Worm (Caenorhabditis elegans) whole organism, dauer: ENCODE results near the gene Y59H11AM.4.

ENCODE experiments used
- unc-62 ChIP-seq: sonication (generic microtip); optimal IDR thresholded peaks from 2 replicates; lab custom pipeline; 2017; ENCODE audit warnings: missing biosample characterization, missing genetic modification reagents, missing genetic modification characterization

Y59H11AM.4 gene

DNA sequence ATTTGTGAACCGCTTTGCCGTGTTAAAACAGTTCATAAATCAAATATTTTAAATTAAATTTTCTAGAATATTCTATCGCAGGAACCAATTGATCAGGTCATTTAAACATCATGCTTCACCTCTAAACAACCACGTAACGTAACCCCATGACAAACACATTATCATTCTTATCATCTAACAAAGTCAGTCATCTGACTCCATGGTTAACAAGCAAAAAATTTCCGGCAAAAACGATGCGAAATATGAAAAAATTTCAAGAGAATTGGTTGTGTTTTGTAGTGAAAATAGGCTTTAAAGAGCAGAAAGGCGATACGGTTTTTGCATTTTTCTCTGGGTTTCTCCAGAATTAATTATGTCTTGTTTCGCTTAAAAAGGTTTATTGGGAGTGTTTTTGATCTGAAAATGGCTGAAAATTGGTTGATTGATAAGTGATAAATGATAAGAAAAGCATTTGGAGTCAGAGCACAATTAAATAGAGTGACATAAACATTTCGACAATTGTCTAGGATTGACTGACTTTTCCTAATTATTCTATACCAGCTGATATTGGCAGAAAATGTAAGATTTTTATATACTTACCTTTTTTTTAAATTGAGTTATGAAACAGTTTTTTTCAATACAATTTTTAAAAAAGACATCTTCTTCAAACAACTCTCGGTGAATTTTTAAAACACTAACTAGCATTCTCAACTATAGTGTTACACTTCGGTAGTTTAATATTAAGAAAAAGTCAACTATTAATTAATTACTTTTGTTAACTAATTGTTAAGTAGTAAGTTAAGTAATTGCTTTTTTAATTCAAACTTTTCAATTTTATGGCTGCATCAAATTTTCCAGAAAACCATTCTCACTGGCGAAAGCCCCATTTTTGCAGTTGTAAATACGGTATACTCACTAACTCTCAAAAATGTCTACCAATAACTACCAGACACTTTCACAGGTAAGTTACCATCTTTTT lies 15.2 kb upstream of the Y59H11AM.4 start, which contains the start of gene catp-7:
Gene catp-7, plus strand, starts transcription at position 908 of the 958 bp plus-strand sequence.
- no peak for TF ChIP-seq unc-62

ce11 chrIV:8571138-8571537 lies 985 bp upstream of the Y59H11AM.4 start, which contains the start of gene Y59H11AM.1:
Gene Y59H11AM.1, plus strand, starts transcription at chrIV:8571438.
- TF ChIP-seq unc-62 = no peak

DNA sequence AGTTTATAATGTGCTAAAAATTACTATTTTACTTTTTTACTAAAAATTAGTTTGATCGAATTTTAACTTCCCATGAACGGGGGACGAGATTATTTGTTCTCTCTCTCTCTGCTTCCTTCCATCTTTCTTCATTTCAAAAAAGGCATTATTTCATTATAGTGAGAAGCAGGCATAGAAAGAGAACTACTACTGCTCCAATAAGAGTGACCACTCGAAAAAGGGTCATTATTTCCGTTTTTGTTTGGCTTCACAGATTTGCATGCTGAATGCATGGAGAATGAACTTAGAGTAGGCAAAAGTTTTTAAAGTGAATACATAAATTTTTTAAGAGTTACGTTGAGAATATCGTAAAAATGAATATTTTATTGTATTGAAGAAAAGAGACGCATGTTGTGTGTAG lies 566 bp upstream of the Y59H11AM.4 start:
- TF ChIP-seq unc-62 = no peak

DNA sequence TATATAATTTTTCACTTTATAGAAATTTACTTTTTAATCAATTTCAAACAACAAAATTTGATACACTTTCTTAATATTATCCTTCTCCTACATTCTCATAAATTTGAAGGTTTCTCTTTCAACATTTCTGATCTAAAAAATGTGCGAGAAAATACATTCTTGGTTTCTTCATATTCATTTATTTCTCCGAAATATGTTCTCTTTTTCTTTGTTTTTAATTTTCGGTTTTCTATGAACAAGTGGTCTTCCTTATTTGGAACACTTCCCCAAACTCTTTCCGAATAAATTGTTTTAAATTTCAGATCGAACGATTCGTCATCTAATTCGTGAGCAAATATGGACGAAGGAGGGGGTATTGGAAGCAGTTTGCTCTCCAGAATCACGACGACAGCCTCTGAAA lies 11.0 kb downstream of the Y59H11AM.4 start, which contains the start of gene npr-22:
Gene npr-22, plus strand, starts transcription at position 301 of the 400 bp plus-strand sequence.
- TF ChIP-seq unc-62 = no peak

- TF ChIP-seq unc-62 = no peak
These were observed 27.9 kb downstream of the Y59H11AM.4 start for ce11 chrIV:8542272-8542671.

DNA sequence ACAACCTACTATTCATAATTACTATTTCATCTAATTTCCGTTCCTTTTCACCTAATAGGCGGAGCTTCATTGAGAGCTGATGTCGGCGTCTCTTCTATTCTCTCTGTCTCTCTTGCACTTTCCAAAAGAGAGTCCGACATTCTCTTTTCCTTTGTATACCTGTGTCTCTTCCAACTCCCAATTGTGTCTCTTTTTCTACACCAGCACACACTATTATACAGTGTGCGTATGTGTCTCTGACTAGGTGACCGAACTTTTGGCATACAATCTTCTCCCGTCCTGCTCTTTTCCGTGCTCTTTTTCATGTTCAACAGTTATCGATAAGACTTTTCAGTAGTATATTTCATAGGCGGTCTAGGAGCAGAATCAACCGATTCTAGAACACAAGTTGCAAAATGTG lies 29.9 kb downstream of the Y59H11AM.4 start:
- TF ChIP-seq unc-62 = no peak

- TF ChIP-seq unc-62 = no peak
These were observed 30.5 kb downstream of the Y59H11AM.4 start for ce11 chrIV:8539645-8540044.

DNA sequence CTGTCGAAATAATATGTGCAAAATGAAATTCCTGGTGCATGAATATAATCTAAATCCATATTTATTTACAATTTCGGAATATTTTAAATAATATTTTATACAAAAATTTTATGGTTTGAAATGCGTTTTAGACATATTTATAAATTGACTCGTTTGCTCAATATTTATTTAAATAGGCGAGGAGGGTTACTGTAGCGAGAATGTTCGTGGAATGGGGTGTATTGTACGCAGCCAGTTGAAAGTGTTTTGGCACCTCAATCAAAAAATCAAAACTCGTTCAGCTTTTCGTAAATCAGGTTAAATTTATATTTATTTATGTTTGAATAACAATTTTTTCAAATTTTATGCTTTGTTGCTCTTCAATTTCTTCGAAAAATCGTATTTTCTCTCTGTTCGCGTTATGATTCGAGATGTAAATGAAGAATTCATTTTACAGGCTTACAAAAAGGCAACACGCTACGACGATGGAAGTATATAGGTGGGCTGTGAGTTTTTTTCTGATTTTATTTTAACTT lies 31.4 kb downstream of the Y59H11AM.4 start, which contains the start of gene hyl-1:
Gene hyl-1, plus strand, starts transcription at position 465 of the 515 bp plus-strand sequence.
- no peak for TF ChIP-seq unc-62

- no peak for TF ChIP-seq unc-62
These were observed 32.0 kb downstream of the Y59H11AM.4 start for ce11 chrIV:8538011-8538658.

DNA sequence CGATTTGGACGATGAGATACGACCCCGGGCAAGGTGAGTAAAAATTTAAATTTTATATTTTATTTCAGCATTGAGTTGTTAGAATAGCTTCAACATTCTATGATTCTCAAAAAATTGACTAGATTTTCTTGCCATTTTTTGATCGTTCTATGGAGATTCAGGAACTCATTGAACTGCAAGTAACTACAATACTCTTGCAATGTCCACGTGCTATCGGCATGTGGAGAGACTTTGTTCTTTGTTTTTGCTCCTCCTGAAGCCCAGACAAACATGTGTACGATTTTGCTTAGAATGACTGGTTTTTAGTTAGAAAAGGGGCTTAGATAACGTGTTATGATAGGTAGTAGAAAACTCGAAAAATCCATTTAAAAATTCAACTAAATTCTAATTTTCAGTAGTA lies 34.2 kb downstream of the Y59H11AM.4 start:
- TF ChIP-seq unc-62 = no peak

DNA sequence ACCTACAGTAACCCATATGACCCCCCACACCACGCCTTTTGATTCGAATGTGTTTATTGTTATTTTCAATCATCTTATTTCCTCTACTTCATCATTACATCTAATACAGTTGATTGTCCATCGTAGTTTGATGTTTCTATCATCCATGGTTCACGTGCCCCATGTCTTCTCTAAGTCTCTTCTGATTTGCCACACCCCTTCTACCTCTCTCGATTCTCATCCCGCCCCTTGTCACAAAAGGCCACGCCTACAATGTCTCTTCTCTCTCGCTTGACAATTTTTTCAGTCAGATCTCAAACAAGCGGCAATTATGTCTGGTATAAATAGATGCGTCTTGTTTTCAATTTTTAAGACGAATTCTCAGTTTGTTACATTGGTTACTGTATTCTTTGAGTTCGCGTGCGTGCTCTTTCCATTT lies 35.1 kb downstream of the Y59H11AM.4 start:
- TF ChIP-seq unc-62 = no peak

DNA sequence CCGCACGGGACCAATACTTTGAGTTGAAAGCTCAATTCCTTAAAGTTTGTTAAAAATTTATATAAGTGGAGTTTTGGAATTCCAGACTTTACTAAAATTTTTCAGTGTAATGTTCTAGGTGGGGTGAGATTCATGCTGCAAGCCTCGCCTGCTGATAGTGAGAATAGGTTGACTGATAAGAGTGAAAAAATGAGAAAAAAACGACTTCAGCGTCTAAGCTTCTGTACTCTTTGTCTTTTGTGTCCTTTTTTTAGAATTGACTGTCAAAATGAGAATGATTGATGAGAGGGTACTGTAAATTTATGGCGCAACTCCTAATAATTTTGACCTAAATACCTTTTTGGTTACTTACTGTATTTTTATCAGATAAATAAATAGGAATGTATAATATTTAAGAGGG lies 36.0 kb downstream of the Y59H11AM.4 start:
- no peak for TF ChIP-seq unc-62

ce11 chrIV:8532796-8533195 lies 37.4 kb downstream of the Y59H11AM.4 start:
- no peak for TF ChIP-seq unc-62

ce11 chrIV:8532024-8532423 lies 38.1 kb downstream of the Y59H11AM.4 start:
- TF ChIP-seq unc-62 = no peak

DNA sequence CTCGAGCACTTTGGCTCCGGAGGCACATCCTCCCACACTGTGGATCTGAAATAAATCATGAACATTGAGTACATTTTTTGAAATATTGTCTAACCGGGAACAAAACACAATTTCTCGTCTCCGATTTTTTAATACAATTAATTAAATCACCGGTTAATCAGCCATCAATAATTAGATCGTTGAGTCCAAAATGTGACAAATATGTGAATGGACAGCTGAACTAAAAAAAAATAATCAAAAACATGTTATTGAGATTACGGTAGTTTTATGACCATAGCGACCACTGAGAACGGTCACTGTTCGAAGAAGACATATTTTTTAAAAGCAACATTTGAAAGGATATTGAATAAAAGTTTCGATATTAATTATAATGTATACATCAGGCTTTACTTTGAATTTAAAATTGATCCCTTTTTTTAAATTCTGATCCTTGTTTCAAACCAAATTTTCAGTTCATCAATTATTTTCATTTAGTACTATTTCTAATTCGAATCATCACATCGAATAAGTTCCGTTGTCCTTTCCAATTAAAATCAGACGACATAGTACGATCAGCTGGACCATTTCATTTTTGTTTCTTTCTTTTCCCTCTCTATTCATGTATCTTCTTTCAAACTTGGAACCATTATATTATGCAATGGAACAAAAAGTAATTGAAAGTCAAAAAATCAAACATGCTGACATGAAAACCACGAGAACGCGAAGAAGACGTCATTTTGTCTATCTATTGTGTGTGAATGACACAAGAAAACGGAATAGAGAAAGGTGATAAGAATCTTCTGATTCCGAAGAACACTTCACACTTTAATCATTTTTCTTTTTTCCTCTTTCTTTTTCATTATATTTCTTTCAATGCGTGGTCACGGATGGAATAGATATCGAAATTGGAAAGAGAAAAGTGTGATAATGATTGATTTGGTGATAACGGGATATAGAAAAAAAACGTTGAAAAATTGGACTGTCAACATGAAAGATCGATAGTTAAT lies 39.8 kb downstream of the Y59H11AM.4 start:
- no peak for TF ChIP-seq unc-62

- no peak for TF ChIP-seq unc-62
These were observed 41.1 kb downstream of the Y59H11AM.4 start for ce11 chrIV:8529039-8529438.
